Fruit fly (Drosophila melanogaster) whole organism, larva: Measurements from ENCODE around the gene Adgf-C.

ENCODE experiments used
- noc ChIP-seq: fragments of 200-800 bp; sonication (Bioruptor generic); optimal IDR thresholded peaks from 3 replicates; lab custom pipeline; 2019; ENCODE audit warnings: missing biosample characterization, mild to moderate bottlenecking, missing genetic modification characterization, moderate library complexity

The Adgf-C gene

DNA sequence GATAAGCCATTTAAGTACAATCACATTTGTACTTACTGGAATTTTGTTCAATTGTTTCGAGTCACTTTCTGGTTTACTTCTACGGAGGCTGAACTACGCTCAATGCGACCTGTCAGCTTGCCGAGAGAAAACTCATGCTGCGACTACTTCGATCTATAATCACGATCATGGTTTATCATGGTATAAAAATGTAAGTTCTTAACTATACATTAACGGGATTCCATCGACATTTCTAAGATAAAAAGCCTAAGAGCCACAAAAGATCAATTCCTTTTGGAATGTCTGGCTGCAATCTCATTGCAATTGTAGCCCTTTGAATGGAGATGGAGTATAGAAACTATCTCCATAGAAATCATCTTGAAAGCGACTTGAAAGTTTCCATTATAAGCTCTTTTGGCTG, 11.5 kb downstream of the Adgf-C start, which contains the start of gene Ubc87F:
Ubc87F (minus strand) TSS at position 101 of the 400 bp plus-strand sequence.
- TF ChIP-seq noc: no peak

DNA sequence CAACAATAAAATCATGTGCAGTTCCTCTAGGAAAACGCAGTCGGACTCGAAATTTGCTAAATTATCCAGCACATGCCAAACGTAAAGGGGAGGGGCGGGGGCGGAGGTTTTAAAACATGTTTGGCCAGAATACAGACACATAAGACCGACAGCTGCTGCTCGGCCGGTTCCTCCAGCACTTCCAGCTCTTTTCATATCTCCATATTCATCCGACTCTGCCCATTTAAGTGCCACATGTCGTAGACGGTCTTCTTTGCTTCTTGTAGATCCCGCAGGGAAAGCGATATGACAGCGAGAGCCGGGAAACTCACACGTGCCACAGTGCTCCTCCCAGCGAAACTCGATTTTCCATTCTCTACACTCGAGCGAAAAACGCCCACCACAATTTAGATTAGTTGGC, 12.5 kb downstream of the Adgf-C start:
- no peak for TF ChIP-seq noc

DNA sequence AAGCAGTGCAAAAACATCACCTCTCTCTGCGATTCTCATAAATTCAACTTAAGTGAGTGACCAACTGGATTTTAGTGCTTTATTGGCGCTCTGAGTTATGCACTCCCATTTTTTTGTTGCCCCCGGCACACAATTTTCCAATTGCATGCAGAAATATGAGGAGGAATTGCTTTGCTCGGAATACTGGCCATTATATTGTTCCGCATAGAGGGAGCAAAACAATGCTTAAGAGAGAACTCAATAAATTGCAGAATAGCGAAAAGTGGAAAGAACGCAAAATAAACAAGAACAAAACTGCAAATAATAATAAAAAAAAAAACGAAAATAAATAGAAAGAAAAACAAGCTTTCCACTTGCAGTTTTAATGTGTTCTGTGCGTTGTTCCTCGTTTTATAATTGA, 14.2 kb downstream of the Adgf-C start:
- TF ChIP-seq noc: no peak

DNA sequence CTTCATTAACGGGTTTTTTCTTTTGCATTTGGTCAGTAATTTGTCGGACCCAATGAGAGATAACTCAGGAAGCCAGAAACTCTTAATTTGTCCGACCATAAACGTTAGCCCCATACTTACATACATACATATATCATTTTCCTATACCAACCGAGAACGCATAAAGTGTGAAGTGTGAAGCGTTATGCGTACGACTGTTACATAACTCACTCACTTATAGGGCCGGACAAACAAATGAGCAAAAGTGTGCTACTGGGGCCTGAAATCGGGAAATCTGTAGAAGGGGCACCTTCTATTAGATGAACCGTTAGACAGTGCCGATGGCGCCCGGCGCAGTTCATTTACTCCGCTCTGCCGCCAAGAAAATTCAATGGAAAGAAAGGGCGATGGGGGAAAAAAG, 15.4 kb downstream of the Adgf-C start:
- no peak for TF ChIP-seq noc

- TF ChIP-seq noc: no peak
Observed at dm6 chr3R:13722451-13722850, 15.9 kb downstream of the Adgf-C start.

DNA sequence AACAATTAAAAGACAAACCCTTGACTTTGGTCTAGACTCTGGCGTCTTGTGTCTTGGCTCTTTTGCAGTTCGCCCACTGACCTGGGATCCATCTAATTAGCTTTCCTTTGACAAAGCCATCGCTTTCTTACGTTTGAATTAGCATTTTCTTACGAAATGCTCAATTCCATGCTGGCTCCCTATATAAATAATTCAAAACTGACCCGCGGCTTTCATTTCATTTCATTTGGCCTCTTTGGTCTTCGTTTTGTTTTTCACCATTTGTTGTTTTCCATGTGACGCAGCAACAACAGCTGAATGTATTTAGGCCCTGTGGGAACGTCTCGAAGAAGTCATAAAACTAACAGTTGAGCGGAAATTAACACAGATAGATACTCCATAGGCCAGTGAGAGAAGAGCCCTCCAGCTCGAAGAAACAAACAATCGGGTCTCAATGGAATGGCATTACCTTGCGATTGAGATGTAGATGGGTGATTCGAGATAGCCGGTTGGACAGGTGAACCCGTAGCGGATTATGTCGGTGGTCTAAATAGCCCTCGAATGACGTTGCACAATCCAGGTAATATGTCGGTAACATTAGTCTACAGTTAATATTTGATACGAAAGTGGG, 17.6 kb downstream of the Adgf-C start:
- TF ChIP-seq noc: no peak

DNA sequence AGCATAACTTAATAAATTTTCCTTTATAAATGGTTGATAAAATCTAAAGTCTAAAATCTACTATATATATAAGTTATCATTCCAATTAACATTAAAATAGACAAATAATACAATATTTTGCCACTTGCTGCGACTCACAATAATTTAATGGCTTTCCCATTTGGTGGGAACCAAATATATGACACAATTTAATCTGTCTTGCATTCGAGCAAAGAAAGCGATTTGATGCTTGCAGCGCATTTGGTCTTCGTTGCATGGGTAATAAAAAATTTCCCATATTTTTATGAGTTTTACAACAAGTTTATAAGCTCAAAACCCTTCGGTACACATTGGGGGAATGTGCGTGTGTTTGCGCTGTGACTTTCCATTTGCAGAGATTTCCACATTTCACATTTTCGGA, 20.2 kb downstream of the Adgf-C start:
- no peak for TF ChIP-seq noc

dm6 chr3R:13728897-13729296, 22.3 kb downstream of the Adgf-C start:
- TF ChIP-seq noc: no peak

DNA sequence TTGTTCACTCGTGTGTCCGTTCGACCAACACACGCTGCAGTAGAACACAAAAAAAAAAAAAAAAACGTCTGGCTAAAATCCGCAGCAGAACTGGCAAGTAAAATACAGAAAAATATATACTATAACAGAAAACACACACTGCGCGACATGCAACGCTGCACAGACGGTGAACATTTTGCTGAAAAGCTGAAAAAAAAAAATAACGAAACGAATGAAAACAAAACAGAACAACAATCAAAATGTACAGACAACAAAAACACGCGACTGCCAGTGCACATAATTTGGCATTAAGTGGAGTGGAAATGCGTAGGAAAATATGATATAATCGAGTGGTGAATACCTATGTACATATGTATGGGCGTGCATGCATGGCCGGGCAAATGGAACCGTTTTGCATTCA, 23.4 kb downstream of the Adgf-C start:
- no peak for TF ChIP-seq noc

- TF ChIP-seq noc: no peak
Observed at dm6 chr3R:13735304-13735898, 28.8 kb downstream of the Adgf-C start.

DNA sequence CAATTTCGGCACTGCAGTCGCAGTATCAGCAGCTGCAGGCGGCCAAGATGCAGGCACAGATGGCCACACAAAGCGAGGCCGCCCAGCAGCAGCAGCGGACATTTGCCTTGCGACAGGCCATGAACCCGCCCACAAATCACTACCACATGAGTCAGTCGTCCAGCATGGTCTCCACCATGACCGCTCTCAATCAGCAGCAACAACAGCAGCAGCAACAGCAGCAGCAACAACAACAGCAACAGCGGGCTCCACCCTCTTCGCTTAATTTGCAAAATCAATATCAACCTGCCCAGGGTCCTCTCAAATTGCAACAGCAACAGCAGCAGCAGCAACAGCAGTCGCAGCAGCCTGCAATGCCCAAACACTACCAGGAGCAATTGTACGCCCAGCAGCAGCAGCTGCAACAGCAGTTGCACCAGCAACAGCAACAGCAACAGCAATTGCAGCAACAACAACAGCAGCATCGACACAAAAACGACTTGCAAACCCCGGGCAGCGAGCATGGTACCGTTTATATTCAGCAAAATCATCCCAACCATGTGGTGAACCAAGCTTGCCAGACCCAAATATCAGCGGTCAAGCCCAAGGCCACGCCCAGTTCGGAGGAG, 39.6 kb downstream of the Adgf-C start:
- no peak for TF ChIP-seq noc
